Fruit fly (Drosophila melanogaster) whole organism, embryonic: ENCODE results near the gene CG32026.

Experiments
- CG12104 ChIP-seq: fragments of 200-800 bp; sonication (Bioruptor generic); optimal IDR thresholded peaks from 3 replicates; lab custom pipeline; 2016; ENCODE audit warnings: missing biosample characterization, missing genetic modification characterization
- CG9817 ChIP-seq: fragments of 200-800 bp; sonication (Bioruptor generic); optimal IDR thresholded peaks from 2 replicates; lab custom pipeline; 2018; ENCODE audit warnings: missing biosample characterization, mild to moderate bottlenecking, missing genetic modification characterization, moderate library complexity
- Dll ChIP-seq: fragments of 200-800 bp; sonication (Bioruptor generic); IDR thresholded peaks from 4 replicates; pipeline ENCODE4 v1.3.6; 2022; ENCODE audit warnings: missing biosample characterization, missing genetic modification characterization; ENCODE audit not compliant: partially characterized antibody
- HLH4C ChIP-seq: fragments of 200-800 bp; sonication (Bioruptor generic); IDR thresholded peaks from 3 replicates; pipeline ENCODE4 v1.3.6; 2022; ENCODE audit warnings: missing biosample characterization, missing genetic modification characterization; ENCODE audit not compliant: partially characterized antibody
- Poxn ChIP-seq: fragments of 200-800 bp; sonication (Bioruptor generic); IDR thresholded peaks from 2 replicates; pipeline ENCODE4 v1.3.6; 2022; ENCODE audit warnings: missing biosample characterization, missing genetic modification characterization
- bowl ChIP-seq: fragments of 200-800 bp; sonication (Bioruptor generic); IDR thresholded peaks from 2 replicates; pipeline ENCODE4 v1.3.6; 2022; ENCODE audit warnings: missing biosample characterization, missing genetic modification characterization
- crc ChIP-seq: fragments of 200-800 bp; sonication (Bioruptor generic); optimal IDR thresholded peaks from 2 replicates; lab custom pipeline; 2016; ENCODE audit warnings: missing biosample characterization, missing genetic modification characterization
- ems ChIP-seq: fragments of 200-800 bp; sonication (Bioruptor generic); optimal IDR thresholded peaks from 3 replicates; lab custom pipeline; 2016; ENCODE audit warnings: missing biosample characterization, missing genetic modification characterization
- psq ChIP-seq: fragments of 200-800 bp; sonication (Bioruptor generic); optimal IDR thresholded peaks from 2 replicates; lab custom pipeline; 2017; ENCODE audit warnings: missing biosample characterization, missing genetic modification characterization
- ro ChIP-seq: fragments of 200-800 bp; sonication (Bioruptor generic); IDR thresholded peaks from 2 replicates; pipeline ENCODE4 v1.3.6; 2022; ENCODE audit warnings: missing biosample characterization, missing genetic modification characterization
- so ChIP-seq: fragments of 200-800 bp; sonication (Bioruptor generic); IDR thresholded peaks from 3 replicates; pipeline ENCODE4 v1.3.6; 2022; ENCODE audit warnings: missing biosample characterization, missing genetic modification characterization

DNA sequence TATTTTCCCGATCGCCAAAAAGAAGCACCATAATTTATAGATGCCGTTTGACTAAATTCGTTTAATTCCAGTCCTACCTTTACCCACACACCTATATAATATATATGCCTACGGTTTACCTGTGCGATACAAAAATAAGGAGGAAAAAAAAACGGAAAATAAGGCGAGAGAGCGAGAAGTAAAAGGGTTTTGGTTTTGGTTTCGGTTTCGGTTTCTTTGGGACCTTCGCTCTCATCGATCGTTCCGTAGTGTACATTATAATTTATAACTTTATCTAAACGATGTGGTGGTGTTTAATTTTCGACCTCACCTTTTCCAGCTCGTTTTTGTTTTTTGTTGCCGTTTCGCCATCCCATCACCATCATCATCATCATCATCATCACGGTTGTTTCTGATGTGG, 10.7 kb upstream of the CG32026 start:
- TF ChIP-seq crc (no peak), Dll (GFP tag; lab: Robert Waterston, UW) (no peak), ems (GFP tag; lab: Kevin White, UChicago) (no peak), CG9817 (tag; lab: Kevin White, UChicago) (no peak), ro (GFP tag; lab: Robert Waterston, UW) (no peak), Poxn (GFP tag; lab: Robert Waterston, UW) (no peak), HLH4C (GFP tag; lab: Robert Waterston, UW) (no peak), bowl (no peak), so (GFP tag; lab: Robert Waterston, UW) (no peak), CG12104 (GFP tag; lab: Kevin White, UChicago) (no peak), psq (GFP tag; lab: Kevin White, UChicago) (no peak)
